Worm (Caenorhabditis elegans): ENCODE results near the gene str-40.

DNA sequence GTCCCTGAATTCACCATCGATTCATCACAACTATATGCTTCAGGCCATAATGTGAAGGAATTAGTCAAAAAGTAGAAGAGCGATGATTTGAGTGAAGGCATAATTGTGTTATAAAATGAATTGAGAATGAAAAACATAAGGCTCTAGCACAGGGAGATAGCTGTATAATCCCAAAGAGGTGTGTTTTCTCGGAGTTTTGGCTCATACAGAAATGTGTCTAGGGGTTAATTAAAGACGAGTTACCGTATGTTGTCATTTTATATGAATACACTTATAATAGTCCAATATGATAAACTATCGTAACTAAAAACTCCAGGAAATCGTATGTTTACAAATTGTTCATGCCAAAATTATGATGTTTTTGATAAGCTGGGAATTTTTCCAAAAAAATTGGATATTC lies 11.8 kb upstream of the str-40 start, which contains the start of gene srt-5:
- TF ChIP-seq skn-1 (tag; optimal IDR thresholded peaks at IDR 0.05) (no peak), snpc-4 (tag; optimal IDR thresholded peaks at IDR 0.05) (no peak), nhr-76 (tag; optimal IDR thresholded peaks at IDR 0.05) (no peak), nhr-11 (tag; optimal IDR thresholded peaks at IDR 0.05) (no peak), jun-1 (tag; optimal IDR thresholded peaks at IDR 0.05) (no peak), pha-4 (tag; optimal IDR thresholded peaks at IDR 0.05) (no peak), nhr-28 (tag; optimal IDR thresholded peaks at IDR 0.05) (no peak), nfya-1 (tag; optimal IDR thresholded peaks at IDR 0.05; ENCODE audit: insufficient read depth) (no peak)

Data from whole organism, L3 larva.